Fruit fly (Drosophila melanogaster) whole organism, embryonic: ENCODE measurements around the gene v.

Source experiments
- B-H1 ChIP-seq: fragments of 200-800 bp; sonication (Bioruptor generic); IDR thresholded peaks from 3 replicates; pipeline ENCODE4 v1.3.6; 2022; ENCODE audit warnings: missing biosample characterization, missing genetic modification characterization
- BEAF-32 ChIP-seq: fragments of 200-800 bp; sonication (Bioruptor generic); optimal IDR thresholded peaks from 3 replicates; lab custom pipeline; 2017; ENCODE audit warnings: missing biosample characterization, missing genetic modification characterization, mild to moderate bottlenecking, moderate library complexity, missing genetic modification reagents
- CG11085 ChIP-seq: fragments of 200-800 bp; sonication (Bioruptor generic); IDR thresholded peaks from 2 replicates; pipeline ENCODE4 v1.3.6; 2022; ENCODE audit warnings: missing biosample characterization, missing genetic modification characterization
- CG13287 ChIP-seq: fragments of 200-800 bp; sonication (Bioruptor generic); IDR thresholded peaks from 2 replicates; pipeline ENCODE4 v1.3.6; 2022; ENCODE audit warnings: missing biosample characterization, missing genetic modification characterization; ENCODE audit not compliant: partially characterized antibody
- CG14860 ChIP-seq: fragments of 200-800 bp; sonication (Bioruptor generic); IDR thresholded peaks from 3 replicates; pipeline ENCODE4 v1.3.6; 2022; ENCODE audit warnings: missing biosample characterization, missing genetic modification characterization; ENCODE audit not compliant: partially characterized antibody
- CG15011 ChIP-seq: fragments of 200-800 bp; sonication (Bioruptor generic); optimal IDR thresholded peaks from 3 replicates; lab custom pipeline; 2018; ENCODE audit warnings: missing biosample characterization, mild to moderate bottlenecking, missing genetic modification characterization
- CG17359 ChIP-seq: fragments of 200-800 bp; sonication (Bioruptor generic); optimal IDR thresholded peaks from 3 replicates; lab custom pipeline; 2018; ENCODE audit warnings: missing biosample characterization, mild to moderate bottlenecking, missing genetic modification characterization, moderate library complexity
- CG18262 ChIP-seq: fragments of 200-800 bp; optimal IDR thresholded peaks from 3 replicates; lab custom pipeline; 2019; ENCODE audit warnings: missing biosample characterization, mild to moderate bottlenecking, missing genetic modification characterization, moderate library complexity
- CG31224 ChIP-seq: fragments of 200-800 bp; sonication (Bioruptor generic); IDR thresholded peaks from 2 replicates; pipeline ENCODE4 v1.3.6; 2022; ENCODE audit warnings: missing biosample characterization, missing genetic modification characterization
- CG6689 ChIP-seq: fragments of 200-800 bp; sonication (Bioruptor generic); IDR thresholded peaks from 2 replicates; pipeline ENCODE4 v1.3.6; 2022; ENCODE audit warnings: missing biosample characterization, missing genetic modification characterization
- CG7963 ChIP-seq: fragments of 200-800 bp; sonication (Bioruptor generic); IDR thresholded peaks from 3 replicates; pipeline ENCODE4 v1.3.6; 2022; ENCODE audit warnings: missing biosample characterization, missing genetic modification characterization; ENCODE audit not compliant: partially characterized antibody
- CG8089 ChIP-seq: fragments of 200-800 bp; sonication (Bioruptor generic); optimal IDR thresholded peaks from 3 replicates; lab custom pipeline; 2016; ENCODE audit warnings: missing biosample characterization, missing genetic modification characterization
- CG9727 ChIP-seq: fragments of 200-800 bp; sonication (Bioruptor generic); optimal IDR thresholded peaks from 3 replicates; lab custom pipeline; 2017; ENCODE audit warnings: missing biosample characterization, mild to moderate bottlenecking, missing genetic modification characterization
- Ets65A ChIP-seq: fragments of 200-800 bp; sonication (Bioruptor generic); peaks from one replicate; lab custom pipeline; 2016; ENCODE audit warnings: missing biosample characterization, missing genetic modification characterization
- MBD-R2 ChIP-seq: fragments of 200-800 bp; sonication (Bioruptor generic); IDR thresholded peaks from 2 replicates; pipeline ENCODE4 v1.3.6; 2022; ENCODE audit warnings: missing biosample characterization, missing genetic modification characterization
- Med ChIP-seq: fragments of 200-800 bp; sonication (Bioruptor generic); peaks from one replicate; lab custom pipeline; 2016; ENCODE audit warnings: missing biosample characterization, missing genetic modification characterization, mild to moderate bottlenecking, inconsistent platforms, moderate library complexity
- NC2β ChIP-seq: fragments of 200-800 bp; sonication (Bioruptor generic); optimal IDR thresholded peaks from 2 replicates; lab custom pipeline; 2016; ENCODE audit warnings: missing biosample characterization, missing genetic modification characterization
- NFAT ChIP-seq: fragments of 200-800 bp; sonication (Bioruptor generic); IDR thresholded peaks from 2 replicates; pipeline ENCODE4 v1.3.6; 2022; ENCODE audit warnings: missing biosample characterization, missing genetic modification characterization
- Nf-YB ChIP-seq: fragments of 200-800 bp; sonication (Bioruptor generic); optimal IDR thresholded peaks from 3 replicates; lab custom pipeline; 2019; ENCODE audit warnings: missing biosample characterization, mild to moderate bottlenecking, missing genetic modification characterization, moderate library complexity
- NfI ChIP-seq: fragments of 200-800 bp; sonication (Bioruptor generic); optimal IDR thresholded peaks from 3 replicates; lab custom pipeline; 2018; ENCODE audit warnings: missing biosample characterization, mild to moderate bottlenecking, missing genetic modification characterization, moderate library complexity
- Optix ChIP-seq: fragments of 200-800 bp; sonication (Bioruptor generic); IDR thresholded peaks from 3 replicates; pipeline ENCODE4 v1.3.6; 2022; ENCODE audit warnings: missing biosample characterization, missing genetic modification characterization
- Xbp1 ChIP-seq: fragments of 200-800 bp; sonication (Bioruptor generic); optimal IDR thresholded peaks from 3 replicates; lab custom pipeline; 2016; ENCODE audit warnings: missing biosample characterization, mild to moderate bottlenecking, missing genetic modification characterization
- Xrp1 ChIP-seq: fragments of 200-800 bp; sonication (Bioruptor generic); IDR thresholded peaks from 2 replicates; pipeline ENCODE4 v1.3.6; 2022; ENCODE audit warnings: missing biosample characterization, missing genetic modification characterization
- ara ChIP-seq: fragments of 200-800 bp; sonication (Bioruptor generic); IDR thresholded peaks from 2 replicates; pipeline ENCODE4 v1.3.6; 2022; ENCODE audit warnings: missing biosample characterization, missing genetic modification characterization
- cwo ChIP-seq: fragments of 200-800 bp; sonication (Bioruptor generic); optimal IDR thresholded peaks from 3 replicates; lab custom pipeline; 2017; ENCODE audit warnings: missing biosample characterization, missing genetic modification characterization, mild to moderate bottlenecking, moderate library complexity, missing genetic modification reagents
- emc ChIP-seq: fragments of 200-800 bp; sonication (Bioruptor generic); optimal IDR thresholded peaks from 2 replicates; lab custom pipeline; 2016; ENCODE audit warnings: missing biosample characterization, missing genetic modification characterization
- exex ChIP-seq: fragments of 200-800 bp; sonication (Bioruptor generic); optimal IDR thresholded peaks from 4 replicates; lab custom pipeline; 2018; ENCODE audit warnings: missing biosample characterization, mild to moderate bottlenecking, missing genetic modification characterization, moderate library complexity
- gem ChIP-seq: fragments of 200-800 bp; sonication (Bioruptor generic); optimal IDR thresholded peaks from 2 replicates; lab custom pipeline; 2019; ENCODE audit warnings: missing biosample characterization, mild to moderate bottlenecking, missing genetic modification characterization, moderate library complexity
- grn ChIP-seq: fragments of 200-800 bp; sonication (Bioruptor generic); optimal IDR thresholded peaks from 3 replicates; lab custom pipeline; 2017; ENCODE audit warnings: missing biosample characterization, missing genetic modification characterization
- mirr ChIP-seq: fragments of 200-800 bp; sonication (Bioruptor generic); optimal IDR thresholded peaks from 3 replicates; lab custom pipeline; 2018; ENCODE audit warnings: missing biosample characterization, mild to moderate bottlenecking, missing genetic modification characterization
- pho ChIP-seq: fragments of 200-800 bp; sonication (Bioruptor generic); optimal IDR thresholded peaks from 2 replicates; lab custom pipeline; 2016; ENCODE audit warnings: missing biosample characterization, missing genetic modification characterization
- prd ChIP-seq, 3 experiments: fragments of >200 bp in 2 of 3; fragments of 200-800 bp in 1 of 3; sonication (Bioruptor generic) in 1 of 3; optimal IDR thresholded peaks in 2 of 3; IDR thresholded peaks in 1 of 3; 2 replicates in 2 of 3; 3 replicates in 1 of 3; pipeline versions ENCODE4 v1.3.6 to Lab custom; 2017 to 2022; ENCODE audit warnings: missing biosample characterization in 1 of 3, missing genetic modification characterization in 1 of 3
- sens ChIP-seq: fragments of 200-800 bp; sonication (Bioruptor generic); peaks from one replicate; lab custom pipeline; 2016; ENCODE audit warnings: missing biosample characterization, missing genetic modification characterization
- stwl ChIP-seq: fragments of 200-800 bp; sonication (Bioruptor generic); optimal IDR thresholded peaks from 3 replicates; lab custom pipeline; 2018; ENCODE audit warnings: missing biosample characterization, mild to moderate bottlenecking, missing genetic modification characterization, moderate library complexity
- sug ChIP-seq: fragments of 200-800 bp; optimal IDR thresholded peaks from 2 replicates; lab custom pipeline; 2019; ENCODE audit warnings: missing biosample characterization, mild to moderate bottlenecking, missing genetic modification characterization, moderate library complexity
- tin ChIP-seq: fragments of 200-800 bp; sonication (Bioruptor generic); optimal IDR thresholded peaks from 3 replicates; lab custom pipeline; 2016; ENCODE audit warnings: missing biosample characterization, missing genetic modification characterization
- twi ChIP-seq: fragments of 200-800 bp; optimal IDR thresholded peaks from 2 replicates; lab custom pipeline; 2019; ENCODE audit warnings: missing biosample characterization, mild to moderate bottlenecking, missing genetic modification characterization, moderate library complexity
- usp ChIP-seq: fragments of >200 bp; optimal IDR thresholded peaks from 2 replicates; lab custom pipeline; 2017; ENCODE audit warnings: missing biosample characterization, missing genetic modification characterization
- vvl ChIP-seq: fragments of 200-800 bp; sonication (Bioruptor generic); IDR thresholded peaks from 2 replicates; pipeline ENCODE4 v1.3.6; 2022; ENCODE audit warnings: missing biosample characterization, missing genetic modification characterization
- z ChIP-seq: fragments of 200-800 bp; sonication (Bioruptor generic); IDR thresholded peaks from 3 replicates; pipeline ENCODE4 v1.3.6; 2022; ENCODE audit warnings: missing biosample characterization, missing genetic modification characterization
- zfh2 ChIP-seq: fragments of 200-800 bp; sonication (Bioruptor generic); optimal IDR thresholded peaks from 2 replicates; lab custom pipeline; 2016; ENCODE audit warnings: missing biosample characterization, missing genetic modification characterization

Gene v

dm6 chrX:10887643-10888042 is 36.1 kb upstream of the v start:
- TF ChIP-seq NC2β (no peak), sug (peak; percentile 33), CG11085 (GFP tag; lab: Robert Waterston, UW) (no peak), grn (peak; percentile 74), cwo (GFP tag; lab: Kevin White, UChicago) (peak; percentile 15), mirr (GFP tag; lab: Kevin White, UChicago) (peak; percentile 39), exex (tag; lab: Kevin White, UChicago) (peak; percentile 91)

dm6 chrX:10889955-10890617 is 33.7 kb upstream of the v start:
- TF ChIP-seq CG18262 (tag; lab: Kevin White, UChicago) = no peak
- no peak for TF ChIP-seq CG17359

dm6 chrX:10891150-10891549 is 32.6 kb upstream of the v start, which contains the start of gene Ork1:
Gene Ork1 (minus strand): TSS chrX:10891250.
- peak; percentile 88 for TF ChIP-seq z (GFP tag; lab: Robert Waterston, UW)
- no peak for TF ChIP-seq BEAF-32 (GFP tag; lab: Kevin White, UChicago)

DNA sequence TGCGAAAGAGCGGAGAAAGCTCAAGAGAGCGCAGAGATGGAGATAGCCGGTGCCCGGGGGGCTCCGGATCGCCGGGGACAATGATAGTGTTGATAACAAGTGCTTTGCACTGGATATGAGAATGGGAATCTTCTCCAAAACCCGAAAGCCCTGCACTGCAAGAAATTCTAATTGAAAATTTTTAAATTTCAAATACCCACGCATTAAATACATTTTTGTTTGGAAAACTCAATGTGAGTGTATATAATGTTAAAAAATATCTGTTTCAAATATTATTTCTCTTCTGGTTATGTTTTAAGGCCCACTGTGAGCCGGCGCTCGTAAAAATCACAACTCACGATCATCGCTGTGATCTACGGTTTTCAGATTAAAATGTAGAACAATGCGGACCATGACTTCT is 30.6 kb upstream of the v start:
- TF ChIP-seq B-H1 (no peak), sens (GFP tag; lab: Kevin White, UChicago) (peak; percentile 47), Xbp1 (GFP tag; lab: Kevin White, UChicago) (no peak), ara (0 out of 2 replicates have a peak, but pooled peaks have one; percentile 9), Ets65A (no peak), CG7963 (no peak), vvl (GFP tag; lab: Robert Waterston, UW) (no peak), Optix (GFP tag; lab: Robert Waterston, UW) (no peak), CG13287 (GFP tag; lab: Robert Waterston, UW) (no peak), CG8089 (GFP tag; lab: Kevin White, UChicago) (no peak), MBD-R2 (GFP tag; lab: Robert Waterston, UW) (no peak), NFAT (GFP tag; lab: Robert Waterston, UW) (no peak), twi (tag; lab: Kevin White, UChicago) (no peak), stwl (tag; lab: Kevin White, UChicago) (no peak), tin (GFP tag; lab: Kevin White, UChicago) (no peak), CG15011 (GFP tag; lab: Kevin White, UChicago) (no peak), prd (optimal IDR thresholded peaks at IDR 0.05; lab: Kevin White, UChicago) (no peak), prd (GFP tag; IDR thresholded peaks at IDR 0.05; lab: Robert Waterston, UW) (0 out of 3 replicates have a peak, but pooled peaks have one; percentile 17), gem (tag; lab: Kevin White, UChicago) (peak; percentile 7), Med (GFP tag; lab: Kevin White, UChicago) (peak; percentile 28), pho (no peak), CG14860 (no peak), Xrp1 (GFP tag; lab: Robert Waterston, UW) (0 out of 2 replicates have a peak, but pooled peaks have one; percentile 20), Nf-YB (GFP tag; lab: Kevin White, UChicago) (no peak), NfI (GFP tag; lab: Kevin White, UChicago) (no peak), CG9727 (GFP tag; lab: Kevin White, UChicago) (no peak), zfh2 (no peak), usp (GFP tag; lab: Kevin White, UChicago) (no peak), CG6689 (GFP tag; lab: Robert Waterston, UW) (0 out of 2 replicates have a peak, but pooled peaks have one; percentile 14), emc (GFP tag; lab: Kevin White, UChicago) (no peak), CG31224 (GFP tag; lab: Robert Waterston, UW) (no peak)
